Fruit fly (Drosophila melanogaster): ENCODE data around the gene CG31528.

DNA sequence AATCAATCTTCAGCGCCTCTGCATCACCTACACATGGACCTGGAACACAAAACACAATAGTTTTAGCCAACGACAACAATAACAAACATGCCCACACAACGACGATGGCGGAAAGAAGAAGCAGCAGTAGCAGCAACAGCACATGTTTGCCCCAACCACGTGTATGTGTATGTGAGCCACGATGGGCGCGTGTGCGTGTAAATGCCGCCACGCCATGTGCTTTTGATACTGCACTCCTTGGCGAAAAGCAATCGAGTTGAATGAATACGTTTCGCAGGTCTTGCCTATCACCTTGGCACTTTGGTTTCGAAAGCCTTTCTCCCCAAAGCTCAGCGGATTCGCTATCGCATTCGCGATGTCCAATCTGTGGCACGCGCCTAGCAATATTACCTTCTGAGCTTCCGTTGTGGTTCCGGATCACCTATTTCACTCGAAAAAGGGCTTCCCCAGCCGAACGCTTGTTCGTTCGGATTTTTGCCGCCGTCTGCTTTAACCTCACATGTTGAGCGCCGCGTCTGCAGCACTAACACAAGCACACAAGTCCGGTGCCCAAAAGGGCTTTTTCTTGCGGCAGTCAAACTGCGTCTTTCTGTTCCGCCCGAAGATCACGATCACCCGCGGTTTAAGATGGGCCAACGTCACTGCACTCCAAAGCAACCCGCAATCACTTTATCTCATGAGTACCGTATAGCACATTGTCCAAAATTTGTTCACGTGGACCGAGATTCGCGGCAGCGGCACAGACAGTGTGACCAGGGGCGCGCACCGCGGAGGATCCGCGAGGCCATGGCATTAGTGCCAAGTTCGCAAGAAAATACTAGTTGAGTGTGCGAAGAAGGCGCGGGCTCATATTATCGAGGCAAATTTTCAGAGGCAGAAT, 12.6 kb downstream of the CG31528 start, which contains the start of gene srl:
- TF ChIP-seq EcR (GFP tag; optimal IDR thresholded peaks at IDR 0.05) (no peak), fd96Ca (GFP tag; IDR thresholded peaks at IDR 0.05) (no peak), Pif1B (GFP tag; optimal IDR thresholded peaks at IDR 0.05) (no peak), CG17806 (tag; optimal IDR thresholded peaks at IDR 0.05) (no peak), CG13204 (GFP tag; optimal IDR thresholded peaks at IDR 0.05) (no peak), CG4496 (GFP tag; IDR thresholded peaks at IDR 0.05) (no peak), Pif1A (GFP tag; optimal IDR thresholded peaks at IDR 0.05) (no peak), CG32121 (GFP tag; IDR thresholded peaks at IDR 0.05) (0 out of 2 replicates have a peak, but pooled peaks have one; percentile 14), D1 (tag; optimal IDR thresholded peaks at IDR 0.05) (no peak), CG12605 (GFP tag; IDR thresholded peaks at IDR 0.05) (no peak)

All from whole organism, pupa.